Worm (Caenorhabditis elegans): Measurements from ENCODE around the gene F14F8.14.
"Not testable (repeated sequence)": the region's sequence is repeated elsewhere in the genome, so short reads cannot be mapped to it uniquely, and the experiment has no call there.

Gene F14F8.14

DNA sequence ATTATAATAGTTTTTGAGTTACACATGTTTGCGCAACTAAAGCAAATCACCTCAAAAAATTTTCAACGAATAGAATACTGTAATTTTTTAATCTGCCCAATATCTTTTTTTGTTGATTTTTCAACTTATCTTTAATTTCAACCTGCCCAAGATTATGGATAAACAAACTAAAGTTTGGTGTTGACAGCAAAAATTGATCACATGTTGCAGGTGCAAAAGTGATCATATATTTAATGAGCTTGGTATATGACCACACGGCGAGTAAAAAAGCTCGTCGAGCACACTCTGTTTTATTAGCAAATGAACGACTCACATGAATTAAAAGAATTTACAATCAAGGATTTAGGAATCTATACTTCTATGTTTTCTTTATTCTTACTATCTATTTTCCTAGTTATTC is 9.0 kb upstream of the F14F8.14 start, which contains the start of gene srz-1:
TSS of gene srz-1 (plus strand) at position 301 of the 400 bp plus-strand sequence.
- TF ChIP-seq W03F9.2 (tag; optimal IDR thresholded peaks at IDR 0.05): no peak
- TF ChIP-seq dao-5 (tag; optimal IDR thresholded peaks at IDR 0.05): no peak
- no peak for TF ChIP-seq him-1 (tag; optimal IDR thresholded peaks at IDR 0.05)

DNA sequence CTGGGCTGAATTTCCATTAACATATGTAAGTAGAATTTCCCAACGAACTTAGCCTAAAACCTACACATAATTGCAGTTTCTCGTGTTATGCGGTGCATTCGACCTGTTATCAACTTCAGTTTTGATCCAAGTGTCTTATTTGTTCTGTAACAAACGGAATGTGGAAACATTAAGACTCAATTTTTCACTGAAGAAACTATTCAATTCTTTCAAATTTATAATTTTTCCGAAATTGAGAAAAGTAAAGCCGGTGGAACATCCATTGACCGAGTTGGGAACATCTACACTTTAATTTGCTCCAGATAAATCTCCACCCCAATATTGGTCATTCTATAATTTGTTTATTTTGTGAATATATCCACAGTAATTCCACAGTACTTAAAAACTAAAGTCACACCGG is 7.9 kb upstream of the F14F8.14 start:
- no peak for TF ChIP-seq dao-5 (tag; optimal IDR thresholded peaks at IDR 0.05)
- TF ChIP-seq W03F9.2 (tag; optimal IDR thresholded peaks at IDR 0.05): no peak
- no peak for TF ChIP-seq him-1 (tag; optimal IDR thresholded peaks at IDR 0.05)

ce11 chrV:16672198-16672597 is 5.7 kb upstream of the F14F8.14 start, which contains the start of gene F14F8.8:
Gene F14F8.8 (minus strand): TSS chrV:16672298.
- TF ChIP-seq dao-5 (tag; optimal IDR thresholded peaks at IDR 0.05) (no peak), him-1 (tag; optimal IDR thresholded peaks at IDR 0.05) (no peak), W03F9.2 (tag; optimal IDR thresholded peaks at IDR 0.05) (no peak)

ce11 chrV:16671190-16671589 is 4.6 kb upstream of the F14F8.14 start, which contains the start of gene str-61:
Gene str-61 (minus strand): TSS chrV:16671290.
- TF ChIP-seq W03F9.2 (tag; optimal IDR thresholded peaks at IDR 0.05) (no peak), him-1 (tag; optimal IDR thresholded peaks at IDR 0.05) (no peak), dao-5 (tag; optimal IDR thresholded peaks at IDR 0.05) (no peak)

DNA sequence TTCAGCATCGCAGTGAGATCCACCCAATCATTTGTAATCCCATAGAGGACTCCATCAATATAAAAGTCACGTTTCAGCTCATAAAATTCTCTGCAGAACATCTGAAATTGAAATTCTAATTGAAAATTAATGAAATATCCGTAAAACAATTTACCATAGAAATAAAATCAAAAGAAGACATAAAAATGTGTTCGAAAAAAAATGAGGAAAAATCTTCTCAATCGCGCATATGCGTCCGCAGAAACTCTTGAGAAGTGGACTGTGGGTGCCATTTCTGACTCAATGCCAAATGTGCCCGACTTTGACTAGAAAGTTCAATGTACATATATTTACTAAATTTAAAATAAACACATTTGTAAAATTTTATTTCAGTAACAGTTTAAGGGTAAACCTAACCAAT is 1.9 kb upstream of the F14F8.14 start, which contains the start of gene F14F8.9:
TSS of gene F14F8.9 (minus strand) at position 101 of the 400 bp plus-strand sequence.
- no peak for TF ChIP-seq him-1 (tag; optimal IDR thresholded peaks at IDR 0.05)
- no peak for TF ChIP-seq W03F9.2 (tag; optimal IDR thresholded peaks at IDR 0.05)
- TF ChIP-seq dao-5 (tag; optimal IDR thresholded peaks at IDR 0.05): no peak

DNA sequence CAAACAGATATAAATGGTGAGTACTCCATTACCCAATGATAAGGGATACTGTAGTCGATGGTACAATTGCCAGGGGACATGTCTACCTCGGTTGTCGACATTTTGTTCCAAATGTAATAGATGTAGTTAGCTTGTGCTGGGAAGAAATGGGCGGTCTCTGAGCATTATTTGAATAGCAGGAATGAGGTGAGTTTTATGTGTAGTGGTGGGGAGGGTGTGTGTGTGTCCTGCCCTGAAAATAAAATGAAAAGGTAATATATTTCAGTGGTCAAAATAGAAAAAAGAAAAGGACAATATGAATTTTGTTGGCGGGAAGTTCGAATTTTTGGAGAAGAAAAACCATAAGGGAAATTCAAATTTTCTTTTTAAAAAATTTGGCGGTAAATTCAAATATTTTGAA is 5.7 kb downstream of the F14F8.14 start, which contains the start of gene Y70C5B.2:
TSS of gene Y70C5B.2 (minus strand) at position 101 of the 400 bp plus-strand sequence.
- TF ChIP-seq him-1, W03F9.2, dao-5 (tag; optimal IDR thresholded peaks at IDR 0.05): not testable (repeated sequence)

- not testable (repeated sequence) for TF ChIP-seq him-1, dao-5, W03F9.2 (tag; optimal IDR thresholded peaks at IDR 0.05)
Observed at ce11 chrV:16654242-16654641, 12.3 kb downstream of the F14F8.14 start, which contains the start of gene W06G6.15. Gene W06G6.15 (plus strand): TSS chrV:16654542.

ce11 chrV:16649200-16649599 is 17.3 kb downstream of the F14F8.14 start, which contains the start of gene W06G6.11:
Gene W06G6.11 (minus strand): TSS chrV:16649300.
- not testable (repeated sequence) for TF ChIP-seq him-1, dao-5, W03F9.2 (tag; optimal IDR thresholded peaks at IDR 0.05)

ce11 chrV:16648317-16649018 is 18.1 kb downstream of the F14F8.14 start, which contains the start of gene W06G6.20:
Gene W06G6.20 (minus strand): TSS chrV:16648367.
- TF ChIP-seq W03F9.2 (tag; optimal IDR thresholded peaks at IDR 0.05): no peak
- no peak for TF ChIP-seq dao-5 (tag; optimal IDR thresholded peaks at IDR 0.05)

ce11 chrV:16647093-16647492 is 19.5 kb downstream of the F14F8.14 start, which contains the start of gene W06G6.10:
Gene W06G6.10 (minus strand): TSS chrV:16647193.
- TF ChIP-seq him-1 (tag; optimal IDR thresholded peaks at IDR 0.05): no peak
- TF ChIP-seq W03F9.2 (tag; optimal IDR thresholded peaks at IDR 0.05): no peak
- no peak for TF ChIP-seq dao-5 (tag; optimal IDR thresholded peaks at IDR 0.05)

DNA sequence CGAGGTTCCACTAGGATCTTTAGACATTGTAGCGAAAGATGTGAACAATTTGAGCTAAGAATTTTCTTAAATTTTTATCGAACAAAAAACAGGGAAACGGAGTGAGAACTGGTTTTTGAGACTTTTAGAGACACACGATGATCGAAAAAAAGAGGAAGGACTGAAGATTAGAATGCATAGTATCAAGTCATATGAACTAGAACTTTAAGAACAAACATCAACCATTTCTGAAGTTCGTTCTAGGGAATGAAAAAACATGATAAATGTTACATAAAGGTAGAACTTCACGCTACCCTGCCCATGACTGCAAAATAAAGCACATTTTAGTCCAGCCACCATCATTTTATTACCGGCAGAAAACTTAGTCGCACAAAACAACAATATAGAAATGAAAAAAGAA is 20.2 kb downstream of the F14F8.14 start, which contains the start of gene W06G6.9:
TSS of gene W06G6.9 (minus strand) at position 101 of the 400 bp plus-strand sequence.
- no peak for TF ChIP-seq him-1 (tag; optimal IDR thresholded peaks at IDR 0.05)
- no peak for TF ChIP-seq dao-5 (tag; optimal IDR thresholded peaks at IDR 0.05)
- TF ChIP-seq W03F9.2 (tag; optimal IDR thresholded peaks at IDR 0.05): no peak

ce11 chrV:16645201-16645940 is 21.2 kb downstream of the F14F8.14 start, which contains the start of gene W06G6.17:
Gene W06G6.17 (minus strand): TSS chrV:16645251.
- TF ChIP-seq W03F9.2 (tag; optimal IDR thresholded peaks at IDR 0.05) (no peak), him-1 (tag; optimal IDR thresholded peaks at IDR 0.05) (no peak), dao-5 (tag; optimal IDR thresholded peaks at IDR 0.05) (no peak)

- TF ChIP-seq dao-5 (tag; optimal IDR thresholded peaks at IDR 0.05) (no peak), him-1 (tag; optimal IDR thresholded peaks at IDR 0.05) (no peak), W03F9.2 (tag; optimal IDR thresholded peaks at IDR 0.05) (no peak)
Observed at ce11 chrV:16643558-16643957, 23.0 kb downstream of the F14F8.14 start, which contains the start of gene srw-77. Gene srw-77 (minus strand): TSS chrV:16643658.

Data from whole organism, L4/young adult.